Fruit fly (Drosophila melanogaster) whole organism, embryonic: ENCODE results near the gene Rad60.

ENCODE experiments used
- Ada2b ChIP-seq: fragments of 200-800 bp; sonication (Bioruptor generic); IDR thresholded peaks from 2 replicates; pipeline ENCODE4 v1.3.6; 2022; ENCODE audit warnings: missing biosample characterization, missing genetic modification characterization
- C15 ChIP-seq: fragments of 200-800 bp; sonication (Bioruptor generic); IDR thresholded peaks from 3 replicates; pipeline ENCODE4 v1.3.6; 2022; ENCODE audit warnings: missing biosample characterization, missing genetic modification characterization
- CG10274 ChIP-seq: fragments of 200-800 bp; sonication (Bioruptor generic); optimal IDR thresholded peaks from 3 replicates; lab custom pipeline; 2017; ENCODE audit warnings: missing biosample characterization, mild to moderate bottlenecking, missing genetic modification characterization
- CG11696 ChIP-seq: fragments of 200-800 bp; sonication (Bioruptor generic); IDR thresholded peaks from 2 replicates; pipeline ENCODE4 v1.3.6; 2022; ENCODE audit warnings: missing biosample characterization, missing genetic modification characterization
- CG12155 ChIP-seq: fragments of 200-800 bp; sonication (Bioruptor generic); optimal IDR thresholded peaks from 3 replicates; lab custom pipeline; 2016; ENCODE audit warnings: missing biosample characterization, missing genetic modification characterization
- CG12219 ChIP-seq: fragments of 200-800 bp; sonication (Bioruptor generic); optimal IDR thresholded peaks from 3 replicates; lab custom pipeline; 2018; ENCODE audit warnings: missing biosample characterization, mild to moderate bottlenecking, missing genetic modification characterization
- CG13775 ChIP-seq: fragments of 200-800 bp; sonication (Bioruptor generic); optimal IDR thresholded peaks from 3 replicates; lab custom pipeline; 2017; ENCODE audit warnings: missing biosample characterization, mild to moderate bottlenecking, missing genetic modification characterization
- CG15479 ChIP-seq: fragments of 200-800 bp; sonication (Bioruptor generic); optimal IDR thresholded peaks from 3 replicates; lab custom pipeline; 2019; ENCODE audit warnings: missing biosample characterization, mild to moderate bottlenecking, missing genetic modification characterization, moderate library complexity
- CG1603 ChIP-seq: fragments of 200-800 bp; sonication (Bioruptor generic); optimal IDR thresholded peaks from 2 replicates; lab custom pipeline; 2019; ENCODE audit warnings: missing biosample characterization, mild to moderate bottlenecking, missing genetic modification characterization, moderate library complexity
- CG16863 ChIP-seq: fragments of 200-800 bp; sonication (Bioruptor generic); optimal IDR thresholded peaks from 3 replicates; lab custom pipeline; 2016; ENCODE audit warnings: missing biosample characterization, missing genetic modification characterization
- CG17802 ChIP-seq: fragments of 200-800 bp; sonication (Bioruptor generic); optimal IDR thresholded peaks from 2 replicates; lab custom pipeline; 2018; ENCODE audit warnings: missing biosample characterization, mild to moderate bottlenecking, missing genetic modification characterization, moderate library complexity
- CG1832 ChIP-seq: fragments of 200-800 bp; sonication (Bioruptor generic); optimal IDR thresholded peaks from 2 replicates; lab custom pipeline; 2017; ENCODE audit warnings: missing biosample characterization, mild to moderate bottlenecking, missing genetic modification characterization, inconsistent platforms
- CG30020 ChIP-seq: fragments of 200-800 bp; optimal IDR thresholded peaks from 2 replicates; lab custom pipeline; 2019; ENCODE audit warnings: missing biosample characterization, mild to moderate bottlenecking, missing genetic modification characterization, moderate library complexity
- CG3065 ChIP-seq: fragments of 200-800 bp; sonication (Bioruptor generic); optimal IDR thresholded peaks from 2 replicates; lab custom pipeline; 2016; ENCODE audit warnings: missing biosample characterization, missing genetic modification characterization
- CG31388 ChIP-seq: fragments of 200-800 bp; sonication (Bioruptor generic); optimal IDR thresholded peaks from 2 replicates; lab custom pipeline; 2016; ENCODE audit warnings: missing biosample characterization, missing genetic modification characterization
- CG32767 ChIP-seq: fragments of 200-800 bp; sonication (Bioruptor generic); IDR thresholded peaks from 2 replicates; pipeline ENCODE4 v1.3.6; 2022; ENCODE audit warnings: missing biosample characterization, missing genetic modification characterization
- CG3847 ChIP-seq: fragments of 200-800 bp; sonication (Bioruptor generic); IDR thresholded peaks from 2 replicates; pipeline ENCODE4 v1.3.6; 2022; ENCODE audit warnings: missing biosample characterization, missing genetic modification characterization
- CG4282 ChIP-seq: fragments of 200-800 bp; sonication (Bioruptor generic); optimal IDR thresholded peaks from 2 replicates; lab custom pipeline; 2016; ENCODE audit warnings: missing biosample characterization, missing genetic modification characterization
- CG4404 ChIP-seq: fragments of 200-800 bp; sonication (Bioruptor generic); IDR thresholded peaks from 2 replicates; pipeline ENCODE4 v1.3.6; 2022; ENCODE audit warnings: missing biosample characterization, missing genetic modification characterization
- CG6854 ChIP-seq: fragments of 200-800 bp; sonication (Bioruptor generic); optimal IDR thresholded peaks from 3 replicates; lab custom pipeline; 2017; ENCODE audit warnings: missing biosample characterization, mild to moderate bottlenecking, missing genetic modification characterization
- CG7271 ChIP-seq: fragments of 200-800 bp; sonication (Bioruptor generic); optimal IDR thresholded peaks from 2 replicates; lab custom pipeline; 2018; ENCODE audit warnings: missing biosample characterization, mild to moderate bottlenecking, missing genetic modification characterization, moderate library complexity
- CG7357 ChIP-seq: fragments of 200-800 bp; sonication (Bioruptor generic); IDR thresholded peaks from 3 replicates; pipeline ENCODE4 v1.3.6; 2022; ENCODE audit warnings: missing biosample characterization, missing genetic modification characterization
- CG8281 ChIP-seq: fragments of 200-800 bp; sonication (Bioruptor generic); optimal IDR thresholded peaks from 2 replicates; lab custom pipeline; 2018; ENCODE audit warnings: missing biosample characterization, mild to moderate bottlenecking, missing genetic modification characterization, moderate library complexity
- CHES-1-like ChIP-seq: fragments of 200-800 bp; sonication (Bioruptor generic); optimal IDR thresholded peaks from 2 replicates; lab custom pipeline; 2016; ENCODE audit warnings: missing biosample characterization, missing genetic modification characterization
- Dip2 ChIP-seq: fragments of 200-800 bp; sonication (Bioruptor generic); IDR thresholded peaks from 2 replicates; pipeline ENCODE4 v1.3.6; 2022; ENCODE audit warnings: missing biosample characterization, missing genetic modification characterization
- Ets65A ChIP-seq: fragments of 200-800 bp; sonication (Bioruptor generic); peaks from one replicate; lab custom pipeline; 2016; ENCODE audit warnings: missing biosample characterization, missing genetic modification characterization
- HHEX ChIP-seq: fragments of 200-800 bp; sonication (Bioruptor generic); optimal IDR thresholded peaks from 3 replicates; lab custom pipeline; 2017; ENCODE audit warnings: missing biosample characterization, mild to moderate bottlenecking, missing genetic modification characterization, missing genetic modification reagents
- Hr78 ChIP-seq, 2 experiments: fragments of 200-800 bp in 1 of 2; fragments of >200 bp in 1 of 2; sonication (Bioruptor generic) in 1 of 2; optimal IDR thresholded peaks; 2 replicates each; lab custom pipeline; 2017 to 2019; ENCODE audit warnings: missing biosample characterization in 2 of 2, missing genetic modification characterization in 2 of 2, mild to moderate bottlenecking in 1 of 2, moderate library complexity in 1 of 2
- Hsf ChIP-seq: fragments of 200-800 bp; sonication (Bioruptor generic); optimal IDR thresholded peaks from 3 replicates; lab custom pipeline; 2016; ENCODE audit warnings: missing biosample characterization, missing genetic modification characterization
- Mad ChIP-seq: fragments of 200-800 bp; sonication (Bioruptor generic); optimal IDR thresholded peaks from 2 replicates; lab custom pipeline; 2016; ENCODE audit warnings: missing biosample characterization, missing genetic modification characterization
- Rx ChIP-seq: fragments of 200-800 bp; sonication (Bioruptor generic); IDR thresholded peaks from 2 replicates; pipeline ENCODE4 v1.3.6; 2022; ENCODE audit warnings: missing biosample characterization, missing genetic modification characterization
- Side ChIP-seq: fragments of 200-800 bp; sonication (Bioruptor generic); optimal IDR thresholded peaks from 2 replicates; lab custom pipeline; 2016; ENCODE audit warnings: missing biosample characterization, missing genetic modification characterization
- Sry-δ ChIP-seq: fragments of 200-800 bp; sonication (Bioruptor generic); optimal IDR thresholded peaks from 2 replicates; lab custom pipeline; 2016; ENCODE audit warnings: missing biosample characterization, missing genetic modification characterization
- Tbp ChIP-seq: fragments of >200 bp; optimal IDR thresholded peaks from 2 replicates; lab custom pipeline; 2018; ENCODE audit warnings: missing biosample characterization, missing genetic modification characterization
- az2 ChIP-seq: fragments of 200-800 bp; sonication (Bioruptor generic); optimal IDR thresholded peaks from 3 replicates; lab custom pipeline; 2016; ENCODE audit warnings: missing biosample characterization, missing genetic modification characterization
- cwo ChIP-seq: fragments of 200-800 bp; sonication (Bioruptor generic); optimal IDR thresholded peaks from 3 replicates; lab custom pipeline; 2017; ENCODE audit warnings: missing biosample characterization, missing genetic modification characterization, mild to moderate bottlenecking, moderate library complexity, missing genetic modification reagents
- emc ChIP-seq: fragments of 200-800 bp; sonication (Bioruptor generic); optimal IDR thresholded peaks from 2 replicates; lab custom pipeline; 2016; ENCODE audit warnings: missing biosample characterization, missing genetic modification characterization
- ems ChIP-seq: fragments of 200-800 bp; sonication (Bioruptor generic); optimal IDR thresholded peaks from 3 replicates; lab custom pipeline; 2016; ENCODE audit warnings: missing biosample characterization, missing genetic modification characterization
- fd64A ChIP-seq: fragments of 200-800 bp; sonication (Bioruptor generic); optimal IDR thresholded peaks from 3 replicates; lab custom pipeline; 2018; ENCODE audit warnings: missing biosample characterization, mild to moderate bottlenecking, missing genetic modification characterization
- ftz-f1 ChIP-seq: fragments of 200-800 bp; sonication (Bioruptor generic); optimal IDR thresholded peaks from 2 replicates; lab custom pipeline; 2016; ENCODE audit warnings: missing biosample characterization, missing genetic modification characterization
- gce ChIP-seq: fragments of 200-800 bp; sonication (Bioruptor generic); IDR thresholded peaks from 3 replicates; pipeline ENCODE4 v1.3.6; 2022; ENCODE audit warnings: missing biosample characterization, missing genetic modification characterization
- hbn ChIP-seq: fragments of 200-800 bp; sonication (Bioruptor generic); IDR thresholded peaks from 2 replicates; pipeline ENCODE4 v1.3.6; 2022; ENCODE audit warnings: missing biosample characterization, missing genetic modification characterization; ENCODE audit not compliant: partially characterized antibody
- insv ChIP-seq, 2 experiments: fragments of 200-800 bp; sonication (Bioruptor generic); optimal IDR thresholded peaks; 3 replicates each; lab custom pipeline; 2016 to 2018; ENCODE audit warnings: missing biosample characterization in 2 of 2, missing genetic modification characterization in 2 of 2
- jumu ChIP-seq: fragments of 200-800 bp; sonication (Bioruptor generic); optimal IDR thresholded peaks from 3 replicates; lab custom pipeline; 2016; ENCODE audit warnings: missing biosample characterization, missing genetic modification characterization
- mld ChIP-seq: fragments of 200-800 bp; sonication (Bioruptor generic); IDR thresholded peaks from 3 replicates; pipeline ENCODE4 v1.3.6; 2022; ENCODE audit warnings: missing biosample characterization, missing genetic modification characterization; ENCODE audit not compliant: partially characterized antibody
- nau ChIP-seq: fragments of 200-800 bp; sonication (Bioruptor generic); optimal IDR thresholded peaks from 3 replicates; lab custom pipeline; 2017; ENCODE audit warnings: missing biosample characterization, mild to moderate bottlenecking, missing genetic modification characterization, missing genetic modification reagents
- oc ChIP-seq: fragments of 200-800 bp; sonication (Bioruptor generic); optimal IDR thresholded peaks from 2 replicates; lab custom pipeline; 2018; ENCODE audit warnings: missing biosample characterization, mild to moderate bottlenecking, missing genetic modification characterization, moderate library complexity
- pita ChIP-seq: fragments of 200-800 bp; sonication (Bioruptor generic); optimal IDR thresholded peaks from 2 replicates; lab custom pipeline; 2017; ENCODE audit warnings: missing biosample characterization, mild to moderate bottlenecking, missing genetic modification characterization
- seq ChIP-seq: fragments of 200-800 bp; sonication (Bioruptor generic); IDR thresholded peaks from 2 replicates; pipeline ENCODE4 v1.3.6; 2022; ENCODE audit warnings: missing biosample characterization, missing genetic modification characterization
- sisA ChIP-seq: fragments of 200-800 bp; sonication (Bioruptor generic); IDR thresholded peaks from 2 replicates; pipeline ENCODE4 v1.3.6; 2022; ENCODE audit warnings: missing biosample characterization, missing genetic modification characterization
- tx ChIP-seq: fragments of 200-800 bp; sonication (Bioruptor generic); optimal IDR thresholded peaks from 2 replicates; lab custom pipeline; 2016; ENCODE audit warnings: missing biosample characterization, missing genetic modification characterization

Gene Rad60

dm6 chr3R:23280806-23281257 lies 29.6 kb upstream of the Rad60 start, which contains the start of the genes orb and Cdc16 (continued):
- TF ChIP-seq Rx (peak; percentile 77), CHES-1-like (peak; percentile 68), jumu (GFP tag; lab: Kevin White, UChicago) (no peak), CG10274 (GFP tag; lab: Kevin White, UChicago) (peak; percentile 15), CG7271 (tag; lab: Kevin White, UChicago) (peak; percentile 84), CG3065 (GFP tag; lab: Kevin White, UChicago) (peak; percentile 51), Hr78 (GFP tag; optimal IDR thresholded peaks at IDR 0.05; lab: Kevin White, UChicago) (no peak), HHEX (GFP tag; lab: Kevin White, UChicago) (peak; percentile 85), CG4282 (GFP tag; lab: Kevin White, UChicago) (peak; percentile 14), Tbp (GFP tag; lab: Kevin White, UChicago) (no peak), mld (GFP tag; lab: Robert Waterston, UW) (no peak), insv (GFP tag; optimal IDR thresholded peaks at IDR 0.05; lab: Kevin White, UChicago) (peak in 1 of 2 experiments; percentile 69), Side (GFP tag; lab: Kevin White, UChicago) (peak; percentile 57), CG17802 (peak; percentile 46), sisA (peak; percentile 92), C15 (GFP tag; lab: Robert Waterston, UW) (peak; percentile 84), ems (peak; percentile 84), ftz-f1 (GFP tag; lab: Kevin White, UChicago) (peak; percentile 18), az2 (GFP tag; lab: Kevin White, UChicago) (peak; percentile 94), CG1832 (GFP tag; lab: Kevin White, UChicago) (no peak), oc (tag; lab: Kevin White, UChicago) (peak; percentile 91), CG12155 (GFP tag; lab: Kevin White, UChicago) (peak; percentile 91), Ada2b (GFP tag; lab: Robert Waterston, UW) (peak; percentile 91), cwo (peak; percentile 87), tx (GFP tag; lab: Kevin White, UChicago) (peak; percentile 65), nau (GFP tag; lab: Kevin White, UChicago) (no peak), seq (GFP tag; lab: Robert Waterston, UW) (peak; percentile 88), CG7357 (peak; percentile 73), Sry-δ (GFP tag; lab: Kevin White, UChicago) (peak; percentile 38), Ets65A (GFP tag; lab: Kevin White, UChicago) (peak; percentile 96), CG15479 (GFP tag; lab: Kevin White, UChicago) (no peak), CG32767 (GFP tag; lab: Robert Waterston, UW) (peak; percentile 85), fd64A (no peak), CG4404 (peak; percentile 67), CG8281 (tag; lab: Kevin White, UChicago) (peak; percentile 63), emc (GFP tag; lab: Kevin White, UChicago) (peak; percentile 28), Mad (peak; percentile 78), gce (GFP tag; lab: Robert Waterston, UW) (peak; percentile 90), Dip2 (GFP tag; lab: Robert Waterston, UW) (no peak), CG16863 (GFP tag; lab: Kevin White, UChicago) (peak; percentile 53), CG12219 (peak; percentile 76), CG11696 (GFP tag; lab: Robert Waterston, UW) (peak; percentile 80), CG3847 (GFP tag; lab: Robert Waterston, UW) (peak; percentile 93), Hsf (GFP tag; lab: Kevin White, UChicago) (peak; percentile 75), CG31388 (GFP tag; lab: Kevin White, UChicago) (peak; percentile 82), CG1603 (tag; lab: Kevin White, UChicago) (peak; percentile 78), CG30020 (tag; lab: Kevin White, UChicago) (peak; percentile 70), pita (GFP tag; lab: Kevin White, UChicago) (no peak), CG13775 (GFP tag; lab: Kevin White, UChicago) (peak; percentile 90), CG6854 (GFP tag; lab: Kevin White, UChicago) (peak; percentile 76), hbn (GFP tag; lab: Robert Waterston, UW) (no peak; the same call in 1 of the 2 replicates)
